Worm (Caenorhabditis elegans): Measurements from ENCODE around the gene ets-6.

ce11 chrV:7538018-7538417 is 42.3 kb downstream of the ets-6 start, which contains the start of gene C54F6.12:
- TF ChIP-seq cnd-1 (tag; optimal IDR thresholded peaks at IDR 0.05): no peak
- no peak for TF ChIP-seq nhr-237 (tag; optimal IDR thresholded peaks at IDR 0.05)

Measured in whole organism, mixed stage, embryonic.